Worm (Caenorhabditis elegans) whole organism, young adult: ENCODE data around the gene abu-13.

Experiments used
- let-526 ChIP-seq: fragments of 200-800 bp; sonication (Bioruptor generic); IDR thresholded peaks from 2 replicates; pipeline ENCODE4 v1.3.6; 2022; ENCODE audit warnings: missing genetic modification reagents, missing genetic modification characterization, missing compliant biosample characterization
- lsl-1 ChIP-seq: fragments of 200-800 bp; sonication (Bioruptor generic); optimal IDR thresholded peaks from 2 replicates; lab custom pipeline; 2018; ENCODE audit warnings: mild to moderate bottlenecking, missing genetic modification characterization, moderate library complexity, missing compliant biosample characterization

DNA sequence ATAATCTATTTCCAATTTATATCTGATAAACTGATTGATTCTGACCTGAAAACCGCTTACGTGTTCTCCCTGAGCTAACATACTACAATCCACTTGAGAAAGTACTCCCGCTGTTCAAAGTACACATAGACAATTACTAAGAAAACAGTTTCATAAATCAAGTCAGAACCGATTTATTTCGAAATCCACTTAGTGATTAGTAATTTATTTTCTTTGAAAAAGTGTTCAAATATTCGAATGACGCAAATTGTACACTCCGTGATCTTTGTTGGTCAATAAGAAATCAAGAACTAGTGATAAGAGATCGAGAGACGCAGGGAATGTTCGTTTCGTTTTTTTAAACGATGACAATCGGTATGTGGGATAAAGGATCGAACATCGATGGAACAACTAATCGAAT lies 46.8 kb upstream of the abu-13 start:
- TF ChIP-seq let-526 (GFP tag; lab: Robert Waterston, UW), result no peak
- TF ChIP-seq lsl-1 (GFP tag; lab: Kevin White, UChicago), result no peak
